Worm (Caenorhabditis elegans) whole organism, L3 larva: ENCODE measurements around the gene srg-56.

Experiments
- R02D3.7 ChIP-seq: fragments of 150-350 bp; optimal IDR thresholded peaks from 2 replicates; lab custom pipeline; 2014; ENCODE audit warnings: missing biosample characterization, missing genetic modification characterization
- ZK546.5 ChIP-seq: sonication (generic microtip); optimal IDR thresholded peaks from 2 replicates; lab custom pipeline; 2017; ENCODE audit warnings: missing biosample characterization, missing genetic modification characterization
- aly-2 ChIP-seq: fragments of 150-350 bp; optimal IDR thresholded peaks from 2 replicates; lab custom pipeline; 2014; ENCODE audit warnings: missing biosample characterization, missing genetic modification characterization
- ceh-82 ChIP-seq: fragments of 150-350 bp; optimal IDR thresholded peaks from 2 replicates; lab custom pipeline; 2014; ENCODE audit warnings: missing biosample characterization, missing genetic modification characterization
- ceh-9 ChIP-seq: sonication (generic microtip); optimal IDR thresholded peaks from 2 replicates; lab custom pipeline; 2018; ENCODE audit warnings: missing biosample characterization, missing genetic modification characterization
- egl-27 ChIP-seq: sonication (generic microtip); optimal IDR thresholded peaks from 4 replicates; lab custom pipeline; 2017; ENCODE audit warnings: missing biosample characterization, missing genetic modification reagents, missing genetic modification characterization
- elt-1 ChIP-seq: fragments of 150-350 bp; optimal IDR thresholded peaks from 2 replicates; lab custom pipeline; 2014; ENCODE audit warnings: missing biosample characterization, missing genetic modification characterization
- elt-2 ChIP-seq: sonication (generic microtip); optimal IDR thresholded peaks from 2 replicates; lab custom pipeline; 2016; ENCODE audit warnings: missing genetic modification reagents, mild to moderate bottlenecking, missing genetic modification characterization, missing compliant biosample characterization
- fos-1 ChIP-seq: fragments of 150-350 bp; optimal IDR thresholded peaks from 2 replicates; lab custom pipeline; 2014; ENCODE audit warnings: missing biosample characterization, missing genetic modification characterization
- hmg-11 ChIP-seq: sonication (generic microtip); optimal IDR thresholded peaks from 2 replicates; lab custom pipeline; 2016; ENCODE audit warnings: missing genetic modification characterization, missing compliant biosample characterization
- lin-39 ChIP-seq: fragments of 150-350 bp; optimal IDR thresholded peaks from 2 replicates; lab custom pipeline; 2018; ENCODE audit warnings: missing biosample characterization, missing genetic modification reagents, missing genetic modification characterization
- lsy-12 ChIP-seq: sonication (generic microtip); optimal IDR thresholded peaks from 2 replicates; lab custom pipeline; 2016; ENCODE audit warnings: mild to moderate bottlenecking, missing genetic modification characterization, missing compliant biosample characterization
- mdl-1 ChIP-seq: fragments of 150-350 bp; optimal IDR thresholded peaks from 2 replicates; lab custom pipeline; 2014; ENCODE audit warnings: missing biosample characterization, missing genetic modification characterization
- nfya-1 ChIP-seq: sonication (generic microtip); optimal IDR thresholded peaks from 2 replicates; lab custom pipeline; 2017; ENCODE audit warnings: missing genetic modification characterization, mild to moderate bottlenecking, missing compliant biosample characterization, antibody characterized with exemption, moderate library complexity; ENCODE audit not compliant: insufficient read depth
- nhr-11 ChIP-seq: fragments of 150-350 bp; optimal IDR thresholded peaks from 2 replicates; lab custom pipeline; 2014; ENCODE audit warnings: missing biosample characterization, missing genetic modification characterization
- nhr-12 ChIP-seq: fragments of 150-350 bp; optimal IDR thresholded peaks from 2 replicates; lab custom pipeline; 2014; ENCODE audit warnings: missing biosample characterization, missing genetic modification characterization
- nhr-23 ChIP-seq: fragments of 150-350 bp; optimal IDR thresholded peaks from 2 replicates; lab custom pipeline; 2014; ENCODE audit warnings: missing biosample characterization, missing genetic modification reagents, missing genetic modification characterization
- nhr-237 ChIP-seq: fragments of 150-350 bp; optimal IDR thresholded peaks from 2 replicates; lab custom pipeline; 2014; ENCODE audit warnings: missing biosample characterization, missing genetic modification characterization
- nhr-28 ChIP-seq: fragments of 150-350 bp; optimal IDR thresholded peaks from 2 replicates; lab custom pipeline; 2014; ENCODE audit warnings: missing biosample characterization, missing genetic modification characterization
- skn-1 ChIP-seq: fragments of 150-350 bp; optimal IDR thresholded peaks from 2 replicates; lab custom pipeline; 2014; ENCODE audit warnings: missing biosample characterization, missing genetic modification characterization
- unc-62 ChIP-seq: fragments of 150-350 bp; sonication (generic microtip); optimal IDR thresholded peaks from 4 replicates; lab custom pipeline; 2014; ENCODE audit warnings: missing biosample characterization, missing genetic modification reagents, missing genetic modification characterization
- zag-1 ChIP-seq: fragments of 150-350 bp; optimal IDR thresholded peaks from 2 replicates; lab custom pipeline; 2014; ENCODE audit warnings: missing biosample characterization, missing genetic modification characterization
- ztf-4 ChIP-seq: fragments of 150-350 bp; optimal IDR thresholded peaks from 2 replicates; lab custom pipeline; 2014; ENCODE audit warnings: missing biosample characterization, missing genetic modification characterization

srg-56 gene

DNA sequence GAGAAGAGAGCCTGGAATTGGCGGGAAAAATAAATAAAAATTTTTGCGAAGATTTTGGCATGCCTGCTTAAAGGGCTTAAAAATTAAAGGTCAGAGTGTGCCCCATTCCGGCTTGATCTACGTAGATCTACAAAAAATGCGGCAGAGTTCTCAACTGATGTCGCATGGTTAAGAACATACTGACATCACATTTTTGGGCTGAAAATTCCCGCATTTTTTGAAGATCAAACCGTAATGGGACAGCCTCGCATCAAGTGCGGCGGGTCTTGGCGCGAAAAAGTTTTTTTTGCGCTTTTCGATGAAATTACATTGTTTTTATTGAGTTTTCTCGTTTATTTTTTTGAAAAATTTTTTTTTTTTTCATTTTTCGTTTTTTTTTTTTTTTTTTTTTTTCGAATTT, 47.1 kb downstream of the srg-56 start:
- no peak for TF ChIP-seq nhr-28 (tag; lab: Kevin White, UChicago)
- TF ChIP-seq skn-1 (tag; lab: Kevin White, UChicago) = no peak
- TF ChIP-seq mdl-1 (tag; lab: Kevin White, UChicago) = no peak
- no peak for TF ChIP-seq elt-1 (tag; lab: Kevin White, UChicago)
- no peak for TF ChIP-seq nhr-23 (tag; lab: Kevin White, UChicago)
- no peak for TF ChIP-seq ceh-9 (tag; lab: Kevin White, UChicago)
- TF ChIP-seq nhr-12 (tag; lab: Kevin White, UChicago) = no peak

- TF ChIP-seq nhr-11 = no peak
- no peak for TF ChIP-seq hmg-11 (tag; lab: Kevin White, UChicago)
- TF ChIP-seq nhr-237 (tag; lab: Kevin White, UChicago) = no peak
- TF ChIP-seq nfya-1 = no peak
- no peak for TF ChIP-seq aly-2 (tag; lab: Kevin White, UChicago)
These were observed 47.6 kb downstream of the srg-56 start for ce11 chrV:2690478-2690877.

- TF ChIP-seq nhr-11 (no peak), fos-1 (tag; lab: Kevin White, UChicago) (no peak), lsy-12 (tag; lab: Kevin White, UChicago) (no peak), elt-2 (tag; lab: Kevin White, UChicago) (no peak), unc-62 (GFP tag; lab: Kevin White, UChicago) (no peak), ZK546.5 (tag; lab: Kevin White, UChicago) (no peak), ztf-4 (tag; lab: Kevin White, UChicago) (no peak), zag-1 (tag; lab: Kevin White, UChicago) (no peak), egl-27 (no peak), R02D3.7 (tag; lab: Kevin White, UChicago) (no peak), ceh-82 (tag; lab: Kevin White, UChicago) (no peak), lin-39 (tag; lab: Kevin White, UChicago) (no peak)
These were observed 49.5 kb downstream of the srg-56 start for ce11 chrV:2688562-2688961.
